Worm (Caenorhabditis elegans) whole organism, young adult: ENCODE measurements around the gene F42H10.2.

Experiments
- D2030.7 ChIP-seq: fragments of 200-800 bp; sonication (Bioruptor generic); IDR thresholded peaks from 2 replicates; pipeline ENCODE4 v1.3.6; 2022; ENCODE audit warnings: missing genetic modification reagents, missing genetic modification characterization, missing compliant biosample characterization
- F10E7.11 ChIP-seq: sonication (generic microtip); optimal IDR thresholded peaks from 2 replicates; lab custom pipeline; 2017; ENCODE audit warnings: mild to moderate bottlenecking, missing genetic modification characterization, moderate library complexity, missing compliant biosample characterization
- F23B12.7 ChIP-seq: sonication (generic microtip); optimal IDR thresholded peaks from 2 replicates; lab custom pipeline; 2017; ENCODE audit warnings: missing genetic modification characterization, mild to moderate bottlenecking, missing compliant biosample characterization, antibody characterized with exemption, moderate library complexity; ENCODE audit not compliant: insufficient read depth
- F49E8.2 ChIP-seq: sonication (generic microtip); optimal IDR thresholded peaks from 3 replicates; lab custom pipeline; 2017; ENCODE audit warnings: missing genetic modification characterization, mild to moderate bottlenecking, missing compliant biosample characterization, antibody characterized with exemption, moderate library complexity; ENCODE audit not compliant: insufficient read depth
- T26A5.8 ChIP-seq: sonication (generic microtip); optimal IDR thresholded peaks from 2 replicates; lab custom pipeline; 2016; ENCODE audit warnings: missing genetic modification characterization, missing compliant biosample characterization
- Y56A3A.18 ChIP-seq: fragments of 200-800 bp; sonication (Bioruptor generic); IDR thresholded peaks from 2 replicates; pipeline ENCODE4 v1.3.6; 2022; ENCODE audit warnings: missing genetic modification reagents, missing genetic modification characterization, missing compliant biosample characterization
- Y67H2A.10 ChIP-seq: fragments of 200-800 bp; sonication (Bioruptor generic); conservative IDR thresholded peaks from 2 replicates; pipeline ENCODE4 v1.3.6; 2022; ENCODE audit warnings: missing genetic modification reagents, missing genetic modification characterization, missing compliant biosample characterization
- akir-1 ChIP-seq: fragments of 200-800 bp; sonication (Bioruptor generic); optimal IDR thresholded peaks from 2 replicates; lab custom pipeline; 2018; ENCODE audit warnings: mild to moderate bottlenecking, missing genetic modification characterization, moderate library complexity, missing compliant biosample characterization
- ama-1 ChIP-seq, 3 experiments: fragments of 150-350 bp in 1 of 3; sonication (generic microtip) in 2 of 3; optimal IDR thresholded peaks; 2 replicates each; lab custom pipeline; 2014 to 2018; ENCODE audit warnings: missing biosample characterization in 2 of 3, missing genetic modification characterization in 2 of 3, missing genetic modification reagents in 2 of 3
- athp-1 ChIP-seq: sonication (generic microtip); optimal IDR thresholded peaks from 2 replicates; lab custom pipeline; 2017; ENCODE audit warnings: mild to moderate bottlenecking, missing genetic modification characterization, missing compliant biosample characterization
- attf-5 ChIP-seq: fragments of 200-800 bp; sonication (Bioruptor generic); optimal IDR thresholded peaks from 2 replicates; lab custom pipeline; 2018; ENCODE audit warnings: mild to moderate bottlenecking, missing genetic modification characterization, missing compliant biosample characterization
- bed-2 ChIP-seq: fragments of 200-800 bp; sonication (Bioruptor generic); IDR thresholded peaks from 2 replicates; pipeline ENCODE4 v1.3.6; 2022; ENCODE audit warnings: missing genetic modification reagents, missing genetic modification characterization, missing compliant biosample characterization
- cebp-1 ChIP-seq, 2 experiments: fragments of 200-800 bp in 1 of 2; sonication (Bioruptor generic) in 1 of 2; sonication (generic microtip) in 1 of 2; IDR thresholded peaks in 1 of 2; optimal IDR thresholded peaks in 1 of 2; 2 replicates each; pipeline versions ENCODE4 v1.3.6 to Lab custom; 2017 to 2022; ENCODE audit warnings: missing compliant biosample characterization in 2 of 2, missing genetic modification characterization in 2 of 2, mild to moderate bottlenecking in 1 of 2, missing genetic modification reagents in 1 of 2, moderate library complexity in 1 of 2
- ceh-27 ChIP-seq: fragments of 200-800 bp; sonication (Bioruptor generic); optimal IDR thresholded peaks from 2 replicates; lab custom pipeline; 2018; ENCODE audit warnings: mild to moderate bottlenecking, missing genetic modification characterization, moderate library complexity, missing compliant biosample characterization
- ceh-79 ChIP-seq: sonication (generic microtip); optimal IDR thresholded peaks from 2 replicates; lab custom pipeline; 2017; ENCODE audit warnings: mild to moderate bottlenecking, missing genetic modification characterization, missing compliant biosample characterization
- dpff-1 ChIP-seq: sonication (generic microtip); optimal IDR thresholded peaks from 2 replicates; lab custom pipeline; 2017; ENCODE audit warnings: mild to moderate bottlenecking, missing genetic modification characterization, missing compliant biosample characterization
- dpl-1 ChIP-seq: fragments of 150-350 bp; optimal IDR thresholded peaks from 2 replicates; lab custom pipeline; 2014; ENCODE audit warnings: missing biosample characterization, missing genetic modification reagents, missing genetic modification characterization
- efl-1 ChIP-seq: fragments of 150-350 bp; optimal IDR thresholded peaks from 2 replicates; lab custom pipeline; 2014; ENCODE audit warnings: missing biosample characterization, missing genetic modification reagents, missing genetic modification characterization
- egl-18 ChIP-seq: fragments of 200-800 bp; sonication (Bioruptor generic); IDR thresholded peaks from 2 replicates; pipeline ENCODE4 v1.3.6; 2022; ENCODE audit warnings: missing genetic modification reagents, missing genetic modification characterization, missing compliant biosample characterization
- egrh-3 ChIP-seq: fragments of 200-800 bp; sonication (Bioruptor generic); IDR thresholded peaks from 2 replicates; pipeline ENCODE4 v1.3.6; 2022; ENCODE audit warnings: missing genetic modification reagents, missing genetic modification characterization, missing compliant biosample characterization
- ets-4 ChIP-seq: fragments of 200-800 bp; sonication (Bioruptor generic); optimal IDR thresholded peaks from 2 replicates; lab custom pipeline; 2018; ENCODE audit warnings: mild to moderate bottlenecking, missing genetic modification characterization, missing compliant biosample characterization
- hmg-1.2 ChIP-seq: fragments of 200-800 bp; sonication (Bioruptor generic); IDR thresholded peaks from 2 replicates; pipeline ENCODE4 v1.3.6; 2022; ENCODE audit warnings: missing genetic modification reagents, missing genetic modification characterization, missing compliant biosample characterization
- hmg-20 ChIP-seq: fragments of 200-800 bp; sonication (Bioruptor generic); IDR thresholded peaks from 2 replicates; pipeline ENCODE4 v1.3.6; 2022; ENCODE audit warnings: missing genetic modification reagents, missing genetic modification characterization, missing compliant biosample characterization
- hrde-1 ChIP-seq: sonication (generic microtip); optimal IDR thresholded peaks from 2 replicates; lab custom pipeline; 2016; ENCODE audit warnings: missing genetic modification characterization, mild to moderate bottlenecking, missing compliant biosample characterization, moderate library complexity, missing genotype, missing genetic modification reagents, borderline replicate concordance
- let-607 ChIP-seq, 2 experiments: fragments of 200-800 bp in 1 of 2; sonication (Bioruptor generic) in 1 of 2; sonication (generic microtip) in 1 of 2; optimal IDR thresholded peaks; 2 replicates each; lab custom pipeline; 2016 to 2018; ENCODE audit warnings: mild to moderate bottlenecking in 2 of 2, missing compliant biosample characterization in 2 of 2, missing genetic modification characterization in 2 of 2, moderate library complexity in 2 of 2, missing genotype in 1 of 2
- lin-35 ChIP-seq, 3 experiments: fragments of 150-350 bp in 2 of 3; sonication (generic microtip) in 1 of 3; optimal IDR thresholded peaks; 2 replicates each; lab custom pipeline; 2014 to 2018; ENCODE audit warnings: missing biosample characterization in 3 of 3, missing genetic modification characterization in 3 of 3, missing genetic modification reagents in 3 of 3
- lsl-1 ChIP-seq: fragments of 200-800 bp; sonication (Bioruptor generic); optimal IDR thresholded peaks from 2 replicates; lab custom pipeline; 2018; ENCODE audit warnings: mild to moderate bottlenecking, missing genetic modification characterization, moderate library complexity, missing compliant biosample characterization
- madf-3 ChIP-seq: fragments of 200-800 bp; sonication (Bioruptor generic); IDR thresholded peaks from 2 replicates; pipeline ENCODE4 v1.3.6; 2022; ENCODE audit warnings: missing genetic modification reagents, missing genetic modification characterization, missing compliant biosample characterization
- madf-8 ChIP-seq: fragments of 200-800 bp; sonication (Bioruptor generic); conservative IDR thresholded peaks from 2 replicates; pipeline ENCODE4 v1.3.6; 2022; ENCODE audit warnings: missing genetic modification reagents, missing genetic modification characterization, missing compliant biosample characterization
- mcd-1 ChIP-seq: fragments of 200-800 bp; sonication (Bioruptor generic); IDR thresholded peaks from 2 replicates; pipeline ENCODE4 v1.3.6; 2022; ENCODE audit warnings: missing genetic modification reagents, missing genetic modification characterization, missing compliant biosample characterization
- mel-28 ChIP-seq: sonication (generic microtip); optimal IDR thresholded peaks from 2 replicates; lab custom pipeline; 2016; ENCODE audit warnings: borderline replicate concordance, mild to moderate bottlenecking, missing genetic modification characterization, missing compliant biosample characterization
- mes-4 ChIP-seq: sonication (generic microtip); optimal IDR thresholded peaks from 2 replicates; lab custom pipeline; 2016; ENCODE audit warnings: missing genotype, missing genetic modification characterization, missing compliant biosample characterization
- nhr-120 ChIP-seq: fragments of 200-800 bp; sonication (Bioruptor generic); IDR thresholded peaks from 2 replicates; pipeline ENCODE4 v1.3.6; 2022; ENCODE audit warnings: missing genetic modification characterization, missing compliant biosample characterization
- nhr-179 ChIP-seq: sonication (generic microtip); optimal IDR thresholded peaks from 2 replicates; lab custom pipeline; 2016; ENCODE audit warnings: mild to moderate bottlenecking, missing genetic modification characterization, missing compliant biosample characterization
- nhr-90 ChIP-seq: sonication (generic microtip); optimal IDR thresholded peaks from 2 replicates; lab custom pipeline; 2016; ENCODE audit warnings: missing genotype, mild to moderate bottlenecking, missing genetic modification characterization, missing compliant biosample characterization
- pbrm-1 ChIP-seq: fragments of 200-800 bp; sonication (Bioruptor generic); IDR thresholded peaks from 2 replicates; pipeline ENCODE4 v1.3.6; 2022; ENCODE audit warnings: missing genetic modification reagents, missing genetic modification characterization, missing compliant biosample characterization
- snpc-4 ChIP-seq, 5 experiments: fragments of 150-350 bp in 1 of 5; sonication (generic microtip) in 4 of 5; optimal IDR thresholded peaks; 2 replicates each; lab custom pipeline; 2014 to 2018; ENCODE audit warnings: missing genetic modification characterization in 5 of 5, missing biosample characterization in 3 of 5, antibody characterized with exemption in 2 of 5, mild to moderate bottlenecking in 2 of 5, missing compliant biosample characterization in 2 of 5, missing genotype in 2 of 5, moderate library complexity in 2 of 5, missing genetic modification reagents in 1 of 5
- somi-1 ChIP-seq: fragments of 200-800 bp; sonication (Bioruptor generic); optimal IDR thresholded peaks from 2 replicates; lab custom pipeline; 2018; ENCODE audit warnings: mild to moderate bottlenecking, missing genetic modification characterization, missing compliant biosample characterization
- sptf-2 ChIP-seq: fragments of 200-800 bp; sonication (Bioruptor generic); optimal IDR thresholded peaks from 2 replicates; lab custom pipeline; 2018; ENCODE audit warnings: mild to moderate bottlenecking, missing genetic modification characterization, missing compliant biosample characterization
- tlf-1 ChIP-seq: fragments of 200-800 bp; sonication (Bioruptor generic); optimal IDR thresholded peaks from 2 replicates; lab custom pipeline; 2018; ENCODE audit warnings: mild to moderate bottlenecking, missing genetic modification characterization, missing compliant biosample characterization
- xnd-1 ChIP-seq: sonication (generic microtip); optimal IDR thresholded peaks from 2 replicates; lab custom pipeline; 2016; ENCODE audit warnings: missing genotype, missing genetic modification reagents, missing genetic modification characterization, missing compliant biosample characterization
- ztf-22 ChIP-seq: fragments of 200-800 bp; sonication (Bioruptor generic); optimal IDR thresholded peaks from 2 replicates; lab custom pipeline; 2018; ENCODE audit warnings: mild to moderate bottlenecking, missing genetic modification characterization, moderate library complexity, missing compliant biosample characterization
- ztf-25 ChIP-seq: fragments of 200-800 bp; sonication (Bioruptor generic); IDR thresholded peaks from 2 replicates; pipeline ENCODE4 v1.3.6; 2022; ENCODE audit warnings: missing genetic modification reagents, missing genetic modification characterization, missing compliant biosample characterization
- ztf-28 ChIP-seq: fragments of 200-800 bp; sonication (Bioruptor generic); IDR thresholded peaks from 2 replicates; pipeline ENCODE4 v1.3.6; 2022; ENCODE audit warnings: missing genetic modification reagents, missing genetic modification characterization, missing compliant biosample characterization
- ztf-3 ChIP-seq: fragments of 200-800 bp; sonication (Bioruptor generic); optimal IDR thresholded peaks from 2 replicates; lab custom pipeline; 2018; ENCODE audit warnings: mild to moderate bottlenecking, missing genetic modification characterization, missing compliant biosample characterization
- ztf-6 ChIP-seq: fragments of 200-800 bp; sonication (Bioruptor generic); IDR thresholded peaks from 2 replicates; pipeline ENCODE4 v1.3.6; 2022; ENCODE audit warnings: missing genetic modification reagents, missing genetic modification characterization, missing compliant biosample characterization

F42H10.2 gene

ce11 chrIII:8446940-8447403, 43.4 kb upstream of the F42H10.2 start, which contains the start of gene rpn-3:
Gene rpn-3 (plus strand): TSS chrIII:8447353.
- no peak for TF ChIP-seq egrh-3 (GFP tag; lab: Robert Waterston, UW)
- peak; percentile 79 for TF ChIP-seq athp-1 (tag; lab: Kevin White, UChicago)
- TF ChIP-seq snpc-4 (GFP tag; optimal IDR thresholded peaks at IDR 0.05; lab: Kevin White, UChicago): peak; percentile 38
- peak; percentile 46 to 84 (median 66) for TF ChIP-seq snpc-4 (tag; optimal IDR thresholded peaks at IDR 0.05; lab: Kevin White, UChicago)
- peak; percentile 91 for TF ChIP-seq F49E8.2
- 0 out of 2 replicates have a peak, but pooled peaks have one; percentile 68 for TF ChIP-seq hmg-20 (GFP tag; lab: Robert Waterston, UW)
- TF ChIP-seq madf-8 (GFP tag; lab: Robert Waterston, UW): peak; percentile 80
- peak; percentile 61 for TF ChIP-seq lsl-1 (GFP tag; lab: Kevin White, UChicago)
- TF ChIP-seq D2030.7: peak; percentile 87
- TF ChIP-seq Y67H2A.10: peak; percentile 87
- TF ChIP-seq hmg-1.2 (GFP tag; lab: Robert Waterston, UW): peak; percentile 74
- peak; percentile 69 for TF ChIP-seq xnd-1 (tag; lab: Kevin White, UChicago)
- peak; percentile 79 for TF ChIP-seq F23B12.7 (tag; lab: Kevin White, UChicago)
- no peak for TF ChIP-seq mes-4 (tag; lab: Kevin White, UChicago)
- TF ChIP-seq somi-1 (GFP tag; lab: Kevin White, UChicago): peak; percentile 83
- TF ChIP-seq let-607 (tag; optimal IDR thresholded peaks at IDR 0.05; lab: Kevin White, UChicago): peak in 1 of 2 experiments; percentile 92
- peak; percentile 94 for TF ChIP-seq madf-3
- TF ChIP-seq lin-35 (GFP tag; optimal IDR thresholded peaks at IDR 0.05; lab: Kevin White, UChicago): peak in 2 of 3 experiments; percentile 66 to 92
- no peak for TF ChIP-seq nhr-90 (tag; lab: Kevin White, UChicago)
- peak; percentile 65 for TF ChIP-seq cebp-1 (GFP tag; IDR thresholded peaks at IDR 0.05; lab: Robert Waterston, UW)
- TF ChIP-seq cebp-1 (tag; optimal IDR thresholded peaks at IDR 0.05; lab: Kevin White, UChicago): peak; percentile 77
- TF ChIP-seq ceh-27: peak; percentile 90
- TF ChIP-seq mcd-1 (GFP tag; lab: Robert Waterston, UW): peak; percentile 99
- no peak for TF ChIP-seq F10E7.11
- TF ChIP-seq pbrm-1 (GFP tag; lab: Robert Waterston, UW): peak; percentile 93
- TF ChIP-seq ztf-22: no peak
- peak; percentile 3 for TF ChIP-seq mel-28 (tag; lab: Kevin White, UChicago)
- no peak for TF ChIP-seq nhr-120 (GFP tag; lab: Robert Waterston, UW)
- no peak for TF ChIP-seq sptf-2 (GFP tag; lab: Kevin White, UChicago)
- peak; percentile 76; the same call in 1 of the 2 replicates for TF ChIP-seq bed-2 (GFP tag; lab: Robert Waterston, UW)
- TF ChIP-seq ztf-6 (GFP tag; lab: Robert Waterston, UW): 0 out of 2 replicates have a peak, but pooled peaks have one; percentile 13
- no peak for TF ChIP-seq nhr-179 (tag; lab: Kevin White, UChicago)
- TF ChIP-seq ama-1 (optimal IDR thresholded peaks at IDR 0.05; lab: Kevin White, UChicago): no peak
- TF ChIP-seq ama-1 (GFP tag; optimal IDR thresholded peaks at IDR 0.05; lab: Kevin White, UChicago): no peak
- no peak for TF ChIP-seq T26A5.8 (tag; lab: Kevin White, UChicago)
- TF ChIP-seq ztf-25 (GFP tag; lab: Robert Waterston, UW): no peak
- TF ChIP-seq dpff-1: no peak
- peak; percentile 96 for TF ChIP-seq tlf-1
- TF ChIP-seq ceh-79 (tag; lab: Kevin White, UChicago): peak; percentile 79
- no peak for TF ChIP-seq egl-18 (GFP tag; lab: Robert Waterston, UW)
- no peak for TF ChIP-seq ets-4 (GFP tag; lab: Kevin White, UChicago)
- TF ChIP-seq efl-1 (GFP tag; lab: Kevin White, UChicago): peak; percentile 69
- peak; percentile 49 for TF ChIP-seq ztf-3 (GFP tag; lab: Kevin White, UChicago)
- peak; percentile 71 for TF ChIP-seq Y56A3A.18 (GFP tag; lab: Robert Waterston, UW)
- TF ChIP-seq hrde-1 (tag; lab: Kevin White, UChicago): peak; percentile 17
- TF ChIP-seq dpl-1 (GFP tag; lab: Kevin White, UChicago): peak; percentile 64
- TF ChIP-seq attf-5 (GFP tag; lab: Kevin White, UChicago): peak; percentile 84
- peak; percentile 68; the same call in 1 of the 2 replicates for TF ChIP-seq ztf-28 (GFP tag; lab: Robert Waterston, UW)
- no peak for TF ChIP-seq akir-1
